Worm (Caenorhabditis elegans) whole organism, L3 larva: ENCODE measurements around the gene str-198.

Source experiments
- ceh-82 ChIP-seq: fragments of 150-350 bp; optimal IDR thresholded peaks from 2 replicates; lab custom pipeline; 2014; ENCODE audit warnings: missing biosample characterization, missing genetic modification characterization
- unc-62 ChIP-seq: fragments of 150-350 bp; sonication (generic microtip); optimal IDR thresholded peaks from 4 replicates; lab custom pipeline; 2014; ENCODE audit warnings: missing biosample characterization, missing genetic modification reagents, missing genetic modification characterization

ce11 chrV:16075250-16075709 lies 27.7 kb downstream of the str-198 start, which contains the start of the genes F14H3.12 and srj-29:
- TF ChIP-seq ceh-82 (tag; lab: Kevin White, UChicago): no peak
- no peak for TF ChIP-seq unc-62 (GFP tag; lab: Kevin White, UChicago)
